Worm (Caenorhabditis elegans): ENCODE results near the gene srh-63.

DNA sequence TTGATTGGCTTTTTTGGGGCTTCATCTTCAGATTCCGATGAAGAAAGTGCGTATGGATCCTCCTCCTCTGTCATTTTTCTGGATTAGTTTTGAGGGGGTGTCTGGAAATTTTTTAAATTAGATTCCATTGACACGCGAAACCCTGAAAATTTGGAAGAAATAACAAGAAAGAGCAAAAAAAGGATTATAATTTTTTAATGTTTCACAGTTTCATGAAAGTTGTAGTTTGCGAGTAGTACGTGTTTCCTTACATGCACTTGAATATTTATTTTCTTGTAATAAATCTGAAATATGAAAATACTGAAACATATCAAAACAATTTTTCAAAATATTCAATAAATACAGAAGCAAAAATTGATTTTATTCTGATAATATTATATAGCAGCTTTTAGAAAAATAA, 18.6 kb upstream of the srh-63 start, which contains the start of gene tag-273:
- TF ChIP-seq ets-7 (tag; optimal IDR thresholded peaks at IDR 0.05) (no peak), B0310.2 (tag; optimal IDR thresholded peaks at IDR 0.05) (no peak), ama-1 (optimal IDR thresholded peaks at IDR 0.05) (no peak), hmg-4 (GFP tag; optimal IDR thresholded peaks at IDR 0.05) (no peak), tra-4 (tag; optimal IDR thresholded peaks at IDR 0.05) (no peak), flt-1 (GFP tag; IDR thresholded peaks at IDR 0.05) (no peak), scrt-1 (GFP tag; IDR thresholded peaks at IDR 0.05) (no peak), aly-1 (tag; optimal IDR thresholded peaks at IDR 0.05) (no peak), ceh-36 (tag; optimal IDR thresholded peaks at IDR 0.05) (no peak), tbx-11 (GFP tag; IDR thresholded peaks at IDR 0.05) (no peak), hmbx-1 (tag; optimal IDR thresholded peaks at IDR 0.05) (no peak)
